Worm (Caenorhabditis elegans) whole organism, mixed stage, embryonic: ENCODE measurements around the gene arl-1.

ENCODE experiments used
- M03D4.4 ChIP-seq: sonication (generic microtip); optimal IDR thresholded peaks from 2 replicates; lab custom pipeline; 2017; ENCODE audit warnings: mild to moderate bottlenecking, missing genetic modification characterization, missing compliant biosample characterization
- bed-3 ChIP-seq: fragments of 200-800 bp; sonication (Bioruptor generic); optimal IDR thresholded peaks from 3 replicates; lab custom pipeline; 2018; ENCODE audit warnings: mild to moderate bottlenecking, missing genetic modification characterization, moderate library complexity, missing compliant biosample characterization
- blmp-1 ChIP-seq: fragments of 150-350 bp; optimal IDR thresholded peaks from 2 replicates; lab custom pipeline; 2014; ENCODE audit warnings: missing biosample characterization, missing genetic modification characterization
- ceh-43 ChIP-seq: fragments of 200-800 bp; sonication (Bioruptor generic); optimal IDR thresholded peaks from 2 replicates; lab custom pipeline; 2018; ENCODE audit warnings: mild to moderate bottlenecking, missing genetic modification characterization, moderate library complexity, missing compliant biosample characterization
- ceh-83 ChIP-seq: fragments of 200-800 bp; sonication (Bioruptor generic); optimal IDR thresholded peaks from 2 replicates; lab custom pipeline; 2018; ENCODE audit warnings: mild to moderate bottlenecking, missing genetic modification characterization, missing compliant biosample characterization
- ces-1 ChIP-seq: fragments of 150-350 bp; optimal IDR thresholded peaks from 2 replicates; lab custom pipeline; 2014; ENCODE audit warnings: missing biosample characterization, missing genetic modification reagents, missing genetic modification characterization
- cnd-1 ChIP-seq: fragments of 200-800 bp; sonication (Bioruptor generic); optimal IDR thresholded peaks from 2 replicates; lab custom pipeline; 2018; ENCODE audit warnings: mild to moderate bottlenecking, missing genetic modification characterization, missing compliant biosample characterization
- drap-1 ChIP-seq: fragments of 200-800 bp; sonication (Bioruptor generic); optimal IDR thresholded peaks from 3 replicates; lab custom pipeline; 2018; ENCODE audit warnings: mild to moderate bottlenecking, missing genetic modification characterization, missing compliant biosample characterization
- elt-1 ChIP-seq: sonication (generic microtip); optimal IDR thresholded peaks from 2 replicates; lab custom pipeline; 2017; ENCODE audit warnings: missing genetic modification characterization, mild to moderate bottlenecking, missing compliant biosample characterization, antibody characterized with exemption, moderate library complexity, borderline replicate concordance; ENCODE audit not compliant: insufficient read depth
- elt-3 ChIP-seq: fragments of 150-350 bp; optimal IDR thresholded peaks from 2 replicates; lab custom pipeline; 2014; ENCODE audit warnings: missing biosample characterization, missing genetic modification characterization
- flh-1 ChIP-seq: fragments of 200-800 bp; sonication (Bioruptor generic); optimal IDR thresholded peaks from 2 replicates; lab custom pipeline; 2018; ENCODE audit warnings: mild to moderate bottlenecking, missing genetic modification characterization, moderate library complexity, missing compliant biosample characterization
- ham-2 ChIP-seq: fragments of 200-800 bp; sonication (Bioruptor generic); optimal IDR thresholded peaks from 2 replicates; lab custom pipeline; 2018; ENCODE audit warnings: mild to moderate bottlenecking, missing genetic modification characterization, missing compliant biosample characterization
- hlh-1 ChIP-seq: fragments of 150-350 bp; optimal IDR thresholded peaks from 2 replicates; lab custom pipeline; 2014; ENCODE audit warnings: missing biosample characterization, missing genetic modification reagents, missing genetic modification characterization
- lin-13 ChIP-seq: fragments of 150-350 bp; optimal IDR thresholded peaks from 2 replicates; lab custom pipeline; 2014; ENCODE audit warnings: missing biosample characterization, missing genetic modification characterization
- lin-32 ChIP-seq: fragments of 200-800 bp; sonication (Bioruptor generic); optimal IDR thresholded peaks from 2 replicates; lab custom pipeline; 2018; ENCODE audit warnings: mild to moderate bottlenecking, missing genetic modification characterization, missing compliant biosample characterization
- lsy-2 ChIP-seq: fragments of 150-350 bp; optimal IDR thresholded peaks from 2 replicates; lab custom pipeline; 2014; ENCODE audit warnings: missing biosample characterization, missing genetic modification characterization
- mab-5 ChIP-seq: fragments of 150-350 bp; optimal IDR thresholded peaks from 2 replicates; lab custom pipeline; 2014; ENCODE audit warnings: missing biosample characterization, missing genetic modification characterization
- mep-1 ChIP-seq: fragments of 150-350 bp; optimal IDR thresholded peaks from 2 replicates; lab custom pipeline; 2017; ENCODE audit warnings: missing biosample characterization, missing genetic modification reagents, missing genetic modification characterization, inconsistent platforms
- mls-2 ChIP-seq: sonication (generic microtip); optimal IDR thresholded peaks from 2 replicates; lab custom pipeline; 2016; ENCODE audit warnings: mild to moderate bottlenecking, missing genetic modification characterization, moderate library complexity, missing compliant biosample characterization
- nhr-12 ChIP-seq: fragments of 150-350 bp; optimal IDR thresholded peaks from 2 replicates; lab custom pipeline; 2014; ENCODE audit warnings: missing biosample characterization, missing genetic modification characterization
- nhr-2 ChIP-seq: fragments of 150-350 bp; optimal IDR thresholded peaks from 2 replicates; lab custom pipeline; 2014; ENCODE audit warnings: missing biosample characterization, missing genetic modification characterization
- nhr-237 ChIP-seq: fragments of 150-350 bp; optimal IDR thresholded peaks from 2 replicates; lab custom pipeline; 2014; ENCODE audit warnings: missing biosample characterization, missing genetic modification characterization
- nhr-28 ChIP-seq: fragments of 150-350 bp; optimal IDR thresholded peaks from 2 replicates; lab custom pipeline; 2014; ENCODE audit warnings: missing biosample characterization, missing genetic modification characterization
- nhr-76 ChIP-seq: sonication (generic microtip); optimal IDR thresholded peaks from 2 replicates; lab custom pipeline; 2017; ENCODE audit warnings: missing biosample characterization, missing genetic modification characterization
- pha-4 ChIP-seq: fragments of 150-350 bp; optimal IDR thresholded peaks from 2 replicates; lab custom pipeline; 2018; ENCODE audit warnings: missing biosample characterization, missing genetic modification reagents, missing genetic modification characterization
- sem-2 ChIP-seq: fragments of 200-800 bp; sonication (Bioruptor generic); optimal IDR thresholded peaks from 2 replicates; lab custom pipeline; 2018; ENCODE audit warnings: mild to moderate bottlenecking, missing genetic modification characterization, missing compliant biosample characterization
- snpc-4 ChIP-seq: fragments of 150-350 bp; optimal IDR thresholded peaks from 2 replicates; lab custom pipeline; 2014; ENCODE audit warnings: missing biosample characterization, missing genetic modification characterization
- sptf-1 ChIP-seq: sonication (generic microtip); optimal IDR thresholded peaks from 2 replicates; lab custom pipeline; 2017; ENCODE audit warnings: mild to moderate bottlenecking, missing genetic modification characterization, moderate library complexity, missing compliant biosample characterization
- tbx-8 ChIP-seq: fragments of 200-800 bp; sonication (Bioruptor generic); optimal IDR thresholded peaks from 2 replicates; lab custom pipeline; 2018; ENCODE audit warnings: mild to moderate bottlenecking, missing genetic modification characterization, moderate library complexity, missing compliant biosample characterization
- unc-120 ChIP-seq: sonication (generic microtip); optimal IDR thresholded peaks from 2 replicates; lab custom pipeline; 2017; ENCODE audit warnings: missing genetic modification characterization, missing compliant biosample characterization; ENCODE audit not compliant: poor library complexity, severe bottlenecking
- unc-39 ChIP-seq: fragments of 150-350 bp; optimal IDR thresholded peaks from 2 replicates; lab custom pipeline; 2014; ENCODE audit warnings: missing biosample characterization, missing genetic modification characterization
- unc-62 ChIP-seq: fragments of 150-350 bp; optimal IDR thresholded peaks from 2 replicates; lab custom pipeline; 2014; ENCODE audit warnings: missing biosample characterization, missing genetic modification reagents, missing genetic modification characterization
- zip-8 ChIP-seq: fragments of 150-350 bp; optimal IDR thresholded peaks from 2 replicates; lab custom pipeline; 2014; ENCODE audit warnings: missing biosample characterization, missing genetic modification characterization
- ztf-11 ChIP-seq: fragments of 150-350 bp; optimal IDR thresholded peaks from 2 replicates; lab custom pipeline; 2014; ENCODE audit warnings: missing biosample characterization, missing genetic modification characterization

Gene arl-1

ce11 chrII:8581700-8582099 is at the start of gene arl-1:
Gene arl-1, plus strand, starts transcription at chrII:8582000.
- TF ChIP-seq mep-1 (tag; lab: Kevin White, UChicago), result no peak
- TF ChIP-seq lin-32 (GFP tag; lab: Kevin White, UChicago), result no peak
- no peak for TF ChIP-seq ztf-11 (tag; lab: Kevin White, UChicago)
- no peak for TF ChIP-seq sem-2 (GFP tag; lab: Kevin White, UChicago)
- no peak for TF ChIP-seq flh-1 (GFP tag; lab: Kevin White, UChicago)

ce11 chrII:8532015-8532414 is 49.8 kb upstream of the arl-1 start:
- TF ChIP-seq pha-4 (tag; lab: Kevin White, UChicago) (peak; percentile 5), ceh-43 (GFP tag; lab: Kevin White, UChicago) (no peak), lin-32 (GFP tag; lab: Kevin White, UChicago) (no peak), sptf-1 (tag; lab: Kevin White, UChicago) (no peak), tbx-8 (GFP tag; lab: Kevin White, UChicago) (no peak), bed-3 (GFP tag; lab: Kevin White, UChicago) (no peak), elt-3 (no peak), M03D4.4 (tag; lab: Kevin White, UChicago) (no peak), ham-2 (GFP tag; lab: Kevin White, UChicago) (peak; percentile 56), nhr-2 (no peak), mls-2 (tag; lab: Kevin White, UChicago) (no peak), ztf-11 (tag; lab: Kevin White, UChicago) (no peak), elt-1 (tag; lab: Kevin White, UChicago) (no peak), cnd-1 (tag; lab: Kevin White, UChicago) (no peak), nhr-12 (tag; lab: Kevin White, UChicago) (no peak), blmp-1 (tag; lab: Kevin White, UChicago) (peak; percentile 62), hlh-1 (tag; lab: Kevin White, UChicago) (no peak), nhr-28 (tag; lab: Kevin White, UChicago) (no peak), unc-39 (no peak)

- no peak for TF ChIP-seq M03D4.4 (tag; lab: Kevin White, UChicago)
- no peak for TF ChIP-seq ham-2 (GFP tag; lab: Kevin White, UChicago)
- no peak for TF ChIP-seq flh-1 (GFP tag; lab: Kevin White, UChicago)
- TF ChIP-seq nhr-2, result no peak
- no peak for TF ChIP-seq elt-3
- TF ChIP-seq nhr-76, result no peak
These were observed 45.7 kb upstream of the arl-1 start, which contains the start of gene W01C9.2 for ce11 chrII:8536060-8536459. Gene W01C9.2, plus strand, starts transcription at chrII:8536360.

- TF ChIP-seq flh-1 (GFP tag; lab: Kevin White, UChicago), result no peak
These were observed 41.4 kb upstream of the arl-1 start, which contains the start of gene pqn-73 for ce11 chrII:8540412-8540811. Gene pqn-73, plus strand, starts transcription at chrII:8540712.

ce11 chrII:8545315-8545714 is 36.5 kb upstream of the arl-1 start, which contains the start of gene decr-1.2:
Gene decr-1.2, plus strand, starts transcription at chrII:8545615.
- TF ChIP-seq sem-2 (GFP tag; lab: Kevin White, UChicago), result no peak
- TF ChIP-seq nhr-237 (tag; lab: Kevin White, UChicago), result no peak
- TF ChIP-seq unc-120 (tag; lab: Kevin White, UChicago), result no peak
- no peak for TF ChIP-seq ces-1 (GFP tag; lab: Kevin White, UChicago)
- no peak for TF ChIP-seq ceh-83
- no peak for TF ChIP-seq mls-2 (tag; lab: Kevin White, UChicago)
- no peak for TF ChIP-seq M03D4.4 (tag; lab: Kevin White, UChicago)
- no peak for TF ChIP-seq lsy-2 (tag; lab: Kevin White, UChicago)
- no peak for TF ChIP-seq elt-3
- no peak for TF ChIP-seq nhr-28 (tag; lab: Kevin White, UChicago)

ce11 chrII:8546975-8547374 is 34.8 kb upstream of the arl-1 start:
- no peak for TF ChIP-seq sptf-1 (tag; lab: Kevin White, UChicago)
- no peak for TF ChIP-seq mab-5 (tag; lab: Kevin White, UChicago)
- no peak for TF ChIP-seq nhr-2
- no peak for TF ChIP-seq blmp-1 (tag; lab: Kevin White, UChicago)
- TF ChIP-seq unc-39, result peak; percentile 91
- peak; percentile 57 for TF ChIP-seq unc-62 (GFP tag; lab: Kevin White, UChicago)
- TF ChIP-seq tbx-8 (GFP tag; lab: Kevin White, UChicago), result peak; percentile 84
- no peak for TF ChIP-seq nhr-12 (tag; lab: Kevin White, UChicago)
- TF ChIP-seq pha-4 (tag; lab: Kevin White, UChicago), result peak; percentile 80
- TF ChIP-seq mep-1 (tag; lab: Kevin White, UChicago), result peak; percentile 27
- peak; percentile 86 for TF ChIP-seq lin-32 (GFP tag; lab: Kevin White, UChicago)
- peak; percentile 72 for TF ChIP-seq flh-1 (GFP tag; lab: Kevin White, UChicago)
- TF ChIP-seq ham-2 (GFP tag; lab: Kevin White, UChicago), result peak; percentile 89
- TF ChIP-seq ceh-43 (GFP tag; lab: Kevin White, UChicago), result peak; percentile 85
- peak; percentile 17 for TF ChIP-seq lsy-2 (tag; lab: Kevin White, UChicago)
- TF ChIP-seq nhr-76, result no peak
- TF ChIP-seq ztf-11 (tag; lab: Kevin White, UChicago), result peak; percentile 29
- TF ChIP-seq zip-8 (tag; lab: Kevin White, UChicago), result no peak
- TF ChIP-seq ces-1 (GFP tag; lab: Kevin White, UChicago), result no peak
- peak; percentile 90 for TF ChIP-seq mls-2 (tag; lab: Kevin White, UChicago)
- TF ChIP-seq sem-2 (GFP tag; lab: Kevin White, UChicago), result peak; percentile 81
- no peak for TF ChIP-seq snpc-4 (tag; lab: Kevin White, UChicago)
- peak; percentile 94 for TF ChIP-seq cnd-1 (tag; lab: Kevin White, UChicago)
- TF ChIP-seq ceh-83, result peak; percentile 96
- TF ChIP-seq nhr-28 (tag; lab: Kevin White, UChicago), result peak; percentile 37
- TF ChIP-seq M03D4.4 (tag; lab: Kevin White, UChicago), result peak; percentile 90
- TF ChIP-seq bed-3 (GFP tag; lab: Kevin White, UChicago), result peak; percentile 84
- no peak for TF ChIP-seq lin-13 (tag; lab: Kevin White, UChicago)
- TF ChIP-seq drap-1 (GFP tag; lab: Kevin White, UChicago), result no peak
- TF ChIP-seq hlh-1 (tag; lab: Kevin White, UChicago), result peak; percentile 74
- no peak for TF ChIP-seq nhr-237 (tag; lab: Kevin White, UChicago)
